ENCODE assay signal across 8 worm cellular contexts in genomic region chrII:6842651-6843118, ce11.
TF ChIP-seq lines count a peak whose summit lies in the region.

No protein-coding gene starts in this region.

TF ChIP-seq in whole organism, L1 larva, 84 proteins besides CTCF, POLR2A, EP300 and RAD21 (continues in another document):
- peak; percentile 71 for TF ChIP-seq nhr-19 (GFP tag; conservative IDR thresholded peaks at IDR 0.05; lab: Robert Waterston, UW)
- TF ChIP-seq C16A3.4 (tag; optimal IDR thresholded peaks at IDR 0.05; lab: Kevin White, UChicago): peak; percentile 35
- peak in 5 of 6 experiments; percentile 72 to 99 (median 89) for TF ChIP-seq elt-3 (tag; optimal IDR thresholded peaks at IDR 0.05; lab: Kevin White, UChicago)
- peak in 2 of 3 experiments; percentile 7 to 14 for TF ChIP-seq ceh-82 (tag; optimal IDR thresholded peaks at IDR 0.05; lab: Kevin White, UChicago)
- TF ChIP-seq pqm-1 (tag; optimal IDR thresholded peaks at IDR 0.05; lab: Kevin White, UChicago): peak; percentile 70
- peak; percentile 89 for TF ChIP-seq blmp-1 (tag; optimal IDR thresholded peaks at IDR 0.05; lab: Kevin White, UChicago)
- peak in 1 of 2 experiments; percentile 78 for TF ChIP-seq mdl-1 (tag; optimal IDR thresholded peaks at IDR 0.05; lab: Kevin White, UChicago)
- peak in 1 of 2 experiments; percentile 69 for TF ChIP-seq lin-35 (GFP tag; optimal IDR thresholded peaks at IDR 0.05; lab: Kevin White, UChicago)
- TF ChIP-seq skn-1 (tag; optimal IDR thresholded peaks at IDR 0.05; lab: Kevin White, UChicago): peak; percentile 35
- no peak for TF ChIP-seq lin-15B (tag; optimal IDR thresholded peaks at IDR 0.05; lab: Kevin White, UChicago)

TF ChIP-seq in whole organism, L2 larva, 48 proteins besides CTCF, POLR2A, EP300 and RAD21 (continues in another document):
- TF ChIP-seq F13H6.1 (tag; optimal IDR thresholded peaks at IDR 0.05; lab: Kevin White, UChicago) (peak; percentile 91), R02D3.7 (tag; optimal IDR thresholded peaks at IDR 0.05; lab: Kevin White, UChicago) (no peak), lin-39 (tag; optimal IDR thresholded peaks at IDR 0.05; lab: Kevin White, UChicago) (no peak), sem-4 (tag; optimal IDR thresholded peaks at IDR 0.05; lab: Kevin White, UChicago) (peak; percentile 68), ZK546.5 (tag; optimal IDR thresholded peaks at IDR 0.05; lab: Kevin White, UChicago) (no peak), mbf-1 (tag; optimal IDR thresholded peaks at IDR 0.05; lab: Kevin White, UChicago) (no peak), skn-1 (tag; optimal IDR thresholded peaks at IDR 0.05; lab: Kevin White, UChicago) (peak; percentile 71), C34F6.9 (tag; optimal IDR thresholded peaks at IDR 0.05; lab: Kevin White, UChicago) (peak; percentile 34), snpc-4 (tag; optimal IDR thresholded peaks at IDR 0.05; lab: Kevin White, UChicago) (peak; percentile 49), peb-1 (tag; optimal IDR thresholded peaks at IDR 0.05; lab: Kevin White, UChicago) (no peak), dmd-4 (tag; optimal IDR thresholded peaks at IDR 0.05; lab: Kevin White, UChicago) (no peak)

TF ChIP-seq in whole organism, L3 larva, 47 proteins besides CTCF, POLR2A, EP300 and RAD21 (continues in another document):
- TF ChIP-seq elt-2 (tag; optimal IDR thresholded peaks at IDR 0.05; lab: Kevin White, UChicago): peak; percentile 100
- TF ChIP-seq nhr-237 (tag; optimal IDR thresholded peaks at IDR 0.05; lab: Kevin White, UChicago): no peak
- no peak for TF ChIP-seq nhr-67 (tag; optimal IDR thresholded peaks at IDR 0.05; lab: Kevin White, UChicago)
- TF ChIP-seq jun-1 (tag; optimal IDR thresholded peaks at IDR 0.05; lab: Kevin White, UChicago): peak; percentile 87
- TF ChIP-seq nhr-28 (tag; optimal IDR thresholded peaks at IDR 0.05; lab: Kevin White, UChicago): no peak
- TF ChIP-seq pqm-1 (tag; optimal IDR thresholded peaks at IDR 0.05; lab: Kevin White, UChicago): peak; percentile 95
- peak; percentile 73 for TF ChIP-seq unc-62 (GFP tag; optimal IDR thresholded peaks at IDR 0.05; lab: Kevin White, UChicago)
- TF ChIP-seq fkh-2 (tag; optimal IDR thresholded peaks at IDR 0.05; lab: Kevin White, UChicago): no peak
- peak; percentile 54 for TF ChIP-seq R02D3.7 (tag; optimal IDR thresholded peaks at IDR 0.05; lab: Kevin White, UChicago)
- TF ChIP-seq tbx-2 (tag; optimal IDR thresholded peaks at IDR 0.05; lab: Kevin White, UChicago): peak; percentile 83
- peak; percentile 73 to 97 (median 76) for TF ChIP-seq elt-3 (tag; optimal IDR thresholded peaks at IDR 0.05; lab: Kevin White, UChicago)
- TF ChIP-seq nhr-43 (tag; optimal IDR thresholded peaks at IDR 0.05; lab: Kevin White, UChicago; ENCODE audit: poor library complexity, severe bottlenecking): peak; percentile 95

TF ChIP-seq in whole organism, L4 larva, 104 proteins besides CTCF, POLR2A, EP300 and RAD21 (continues in another document):
- TF ChIP-seq mdl-1 (tag; optimal IDR thresholded peaks at IDR 0.05; lab: Kevin White, UChicago) (peak; percentile 94 to 97), arid-1 (GFP tag; conservative IDR thresholded peaks at IDR 0.05; lab: Robert Waterston, UW) (peak; percentile 75; the same call in 1 of the 2 replicates), ceh-44 (GFP tag; IDR thresholded peaks at IDR 0.05; lab: Robert Waterston, UW) (no peak), sdz-12 (GFP tag; optimal IDR thresholded peaks at IDR 0.05; lab: Kevin White, UChicago) (no peak), vab-7 (GFP tag; IDR thresholded peaks at IDR 0.05; lab: Robert Waterston, UW) (no peak), spr-3 (GFP tag; optimal IDR thresholded peaks at IDR 0.05; lab: Kevin White, UChicago) (no peak), hmg-1.1 (GFP tag; IDR thresholded peaks at IDR 0.05; lab: Robert Waterston, UW) (0 out of 2 replicates have a peak, but pooled peaks have one; percentile 33), zip-2 (tag; optimal IDR thresholded peaks at IDR 0.05; lab: Kevin White, UChicago) (peak; percentile 36), nhr-111 (GFP tag; optimal IDR thresholded peaks at IDR 0.05; lab: Kevin White, UChicago) (no peak), hlh-30 (tag; optimal IDR thresholded peaks at IDR 0.05; lab: Kevin White, UChicago; ENCODE audit: insufficient read depth) (peak; percentile 97), mxl-2 (GFP tag; conservative IDR thresholded peaks at IDR 0.05; lab: Robert Waterston, UW) (no peak), unc-130 (GFP tag; optimal IDR thresholded peaks at IDR 0.05; lab: Kevin White, UChicago) (no peak)

TF ChIP-seq in whole organism, early embryonic, 17 proteins besides CTCF, POLR2A, EP300 and RAD21:
- TF ChIP-seq tbx-11 (GFP tag; IDR thresholded peaks at IDR 0.05; lab: Robert Waterston, UW): no peak
- peak; percentile 14 for TF ChIP-seq hmg-4 (GFP tag; optimal IDR thresholded peaks at IDR 0.05; lab: Kevin White, UChicago)
- no peak for TF ChIP-seq tbx-37 (GFP tag; conservative IDR thresholded peaks at IDR 0.05; lab: Robert Waterston, UW)
- no peak for TF ChIP-seq scrt-1 (GFP tag; IDR thresholded peaks at IDR 0.05; lab: Robert Waterston, UW)
- TF ChIP-seq tra-4 (tag; optimal IDR thresholded peaks at IDR 0.05; lab: Kevin White, UChicago): no peak
- TF ChIP-seq hmbx-1 (tag; optimal IDR thresholded peaks at IDR 0.05; lab: Kevin White, UChicago): no peak
- no peak for TF ChIP-seq aly-1 (tag; optimal IDR thresholded peaks at IDR 0.05; lab: Kevin White, UChicago)
- no peak for TF ChIP-seq ets-7 (tag; optimal IDR thresholded peaks at IDR 0.05; lab: Kevin White, UChicago)

TF ChIP-seq in whole organism, late embryonic, 69 proteins besides CTCF, POLR2A, EP300 and RAD21 (continues in another document):
- TF ChIP-seq hlh-30 (tag; optimal IDR thresholded peaks at IDR 0.05; lab: Kevin White, UChicago; ENCODE audit: insufficient read depth) (peak; percentile 66), pqm-1 (tag; optimal IDR thresholded peaks at IDR 0.05; lab: Kevin White, UChicago) (peak; percentile 59), fkh-10 (GFP tag; optimal IDR thresholded peaks at IDR 0.05; lab: Kevin White, UChicago) (no peak), ceh-18 (tag; optimal IDR thresholded peaks at IDR 0.05; lab: Kevin White, UChicago) (peak; percentile 24), mec-3 (tag; optimal IDR thresholded peaks at IDR 0.05; lab: Kevin White, UChicago; ENCODE audit: borderline replicate concordance) (no peak), pag-3 (tag; optimal IDR thresholded peaks at IDR 0.05; lab: Kevin White, UChicago; ENCODE audit: borderline replicate concordance) (no peak), nhr-232 (tag; optimal IDR thresholded peaks at IDR 0.05; lab: Kevin White, UChicago) (no peak), ahr-1 (tag; optimal IDR thresholded peaks at IDR 0.05; lab: Kevin White, UChicago) (no peak), unc-42 (tag; optimal IDR thresholded peaks at IDR 0.05; lab: Kevin White, UChicago) (no peak), ceh-22 (tag; optimal IDR thresholded peaks at IDR 0.05; lab: Kevin White, UChicago) (no peak), elt-2 (tag; optimal IDR thresholded peaks at IDR 0.05; lab: Kevin White, UChicago) (peak; percentile 94), pros-1 (tag; optimal IDR thresholded peaks at IDR 0.05; lab: Kevin White, UChicago) (no peak), rnt-1 (tag; optimal IDR thresholded peaks at IDR 0.05; lab: Kevin White, UChicago) (no peak), ceh-34 (tag; optimal IDR thresholded peaks at IDR 0.05; lab: Kevin White, UChicago) (peak; percentile 53)

TF ChIP-seq in whole organism, mixed stage, embryonic, 35 proteins besides CTCF, POLR2A, EP300 and RAD21:
- TF ChIP-seq ceh-83 (GFP tag; optimal IDR thresholded peaks at IDR 0.05; lab: Kevin White, UChicago) (no peak), zip-8 (tag; optimal IDR thresholded peaks at IDR 0.05; lab: Kevin White, UChicago) (no peak), elt-3 (tag; optimal IDR thresholded peaks at IDR 0.05; lab: Kevin White, UChicago) (peak; percentile 81), elt-1 (tag; optimal IDR thresholded peaks at IDR 0.05; lab: Kevin White, UChicago; ENCODE audit: borderline replicate concordance, insufficient read depth) (peak; percentile 94), unc-120 (tag; optimal IDR thresholded peaks at IDR 0.05; lab: Kevin White, UChicago; ENCODE audit: poor library complexity, severe bottlenecking) (peak; percentile 79), mls-2 (tag; optimal IDR thresholded peaks at IDR 0.05; lab: Kevin White, UChicago) (no peak), lin-13 (tag; optimal IDR thresholded peaks at IDR 0.05; lab: Kevin White, UChicago) (no peak), lsy-2 (tag; optimal IDR thresholded peaks at IDR 0.05; lab: Kevin White, UChicago) (no peak), blmp-1 (tag; optimal IDR thresholded peaks at IDR 0.05; lab: Kevin White, UChicago) (no peak), nhr-76 (tag; optimal IDR thresholded peaks at IDR 0.05; lab: Kevin White, UChicago) (no peak), ces-1 (GFP tag; optimal IDR thresholded peaks at IDR 0.05; lab: Kevin White, UChicago) (peak; percentile 38), unc-62 (GFP tag; optimal IDR thresholded peaks at IDR 0.05; lab: Kevin White, UChicago) (peak; percentile 39), nhr-2 (tag; optimal IDR thresholded peaks at IDR 0.05; lab: Kevin White, UChicago) (no peak)
TF ChIP-seq in whole organism, mixed stage, embryonic: peak in this region for 5.

TF ChIP-seq in whole organism, young adult, 124 proteins besides CTCF, POLR2A, EP300 and RAD21 (continues in another document):
- TF ChIP-seq bed-2 (GFP tag; IDR thresholded peaks at IDR 0.05; lab: Robert Waterston, UW) (no peak), nhr-179 (tag; optimal IDR thresholded peaks at IDR 0.05; lab: Kevin White, UChicago) (no peak), ztf-25 (GFP tag; IDR thresholded peaks at IDR 0.05; lab: Robert Waterston, UW) (no peak), madf-6 (GFP tag; IDR thresholded peaks at IDR 0.05; lab: Robert Waterston, UW) (no peak), pbrm-1 (GFP tag; IDR thresholded peaks at IDR 0.05; lab: Robert Waterston, UW) (no peak), him-1 (tag; optimal IDR thresholded peaks at IDR 0.05; lab: Kevin White, UChicago) (no peak), lir-1 (GFP tag; conservative IDR thresholded peaks at IDR 0.05; lab: Robert Waterston, UW) (no peak), tbp1 (GFP tag; optimal IDR thresholded peaks at IDR 0.05; lab: Kevin White, UChicago) (peak; percentile 47), hmg-20 (GFP tag; IDR thresholded peaks at IDR 0.05; lab: Robert Waterston, UW) (no peak), lsl-1 (GFP tag; optimal IDR thresholded peaks at IDR 0.05; lab: Kevin White, UChicago) (no peak), nhr-120 (GFP tag; IDR thresholded peaks at IDR 0.05; lab: Robert Waterston, UW) (no peak), zim-3 (tag; optimal IDR thresholded peaks at IDR 0.05; lab: Kevin White, UChicago) (no peak), Y53F4B.3 (GFP tag; IDR thresholded peaks at IDR 0.05; lab: Robert Waterston, UW) (no peak), madf-8 (GFP tag; conservative IDR thresholded peaks at IDR 0.05; lab: Robert Waterston, UW) (no peak), egl-44 (GFP tag; IDR thresholded peaks at IDR 0.05; lab: Robert Waterston, UW) (peak; percentile 46; the same call in 1 of the 2 replicates), unc-130 (GFP tag; optimal IDR thresholded peaks at IDR 0.05; lab: Kevin White, UChicago) (no peak), die-1 (tag; optimal IDR thresholded peaks at IDR 0.05; lab: Kevin White, UChicago) (peak; percentile 60), rec-8 (tag; optimal IDR thresholded peaks at IDR 0.05; lab: Kevin White, UChicago) (no peak), snpc-1.1 (tag; optimal IDR thresholded peaks at IDR 0.05; lab: Kevin White, UChicago; ENCODE audit: insufficient read depth) (no peak)
